Worm (Caenorhabditis elegans) whole organism, L2 larva: ENCODE measurements around the gene srh-211.

Experiments used
- F13H6.1 ChIP-seq: sonication (generic microtip); optimal IDR thresholded peaks from 2 replicates; lab custom pipeline; 2016; ENCODE audit warnings: missing genetic modification characterization, missing compliant biosample characterization
- R02D3.7 ChIP-seq: fragments of 150-350 bp; optimal IDR thresholded peaks from 2 replicates; lab custom pipeline; 2014; ENCODE audit warnings: missing biosample characterization, missing genetic modification characterization
- aly-2 ChIP-seq: fragments of 150-350 bp; optimal IDR thresholded peaks from 2 replicates; lab custom pipeline; 2014; ENCODE audit warnings: missing biosample characterization, missing genetic modification characterization
- ama-1 ChIP-seq: fragments of 150-350 bp; optimal IDR thresholded peaks from 2 replicates; lab custom pipeline; 2018; ENCODE audit warnings: inconsistent platforms
- ceh-82 ChIP-seq: fragments of 150-350 bp; optimal IDR thresholded peaks from 2 replicates; lab custom pipeline; 2014; ENCODE audit warnings: missing biosample characterization, missing genetic modification characterization
- elt-3 ChIP-seq: sonication (generic microtip); optimal IDR thresholded peaks from 2 replicates; lab custom pipeline; 2017; ENCODE audit warnings: missing biosample characterization, missing genetic modification characterization
- lin-13 ChIP-seq: fragments of 150-350 bp; optimal IDR thresholded peaks from 2 replicates; lab custom pipeline; 2014; ENCODE audit warnings: missing biosample characterization, missing genetic modification reagents, missing genetic modification characterization
- lsy-2 ChIP-seq, 2 experiments: fragments of 150-350 bp in 1 of 2; sonication (generic microtip) in 1 of 2; optimal IDR thresholded peaks; 2 replicates each; lab custom pipeline; 2014 to 2017; ENCODE audit warnings: missing biosample characterization in 2 of 2, missing genetic modification characterization in 2 of 2
- nhr-11 ChIP-seq: fragments of 150-350 bp; optimal IDR thresholded peaks from 2 replicates; lab custom pipeline; 2014; ENCODE audit warnings: missing biosample characterization, missing genetic modification characterization
- nhr-21 ChIP-seq: fragments of 150-350 bp; optimal IDR thresholded peaks from 2 replicates; lab custom pipeline; 2014; ENCODE audit warnings: missing biosample characterization, missing genetic modification characterization
- snpc-4 ChIP-seq: fragments of 150-350 bp; optimal IDR thresholded peaks from 2 replicates; lab custom pipeline; 2014; ENCODE audit warnings: missing biosample characterization, missing genetic modification characterization
- ztf-11 ChIP-seq: sonication (generic microtip); optimal IDR thresholded peaks from 2 replicates; lab custom pipeline; 2017; ENCODE audit warnings: missing biosample characterization, missing genetic modification characterization

DNA sequence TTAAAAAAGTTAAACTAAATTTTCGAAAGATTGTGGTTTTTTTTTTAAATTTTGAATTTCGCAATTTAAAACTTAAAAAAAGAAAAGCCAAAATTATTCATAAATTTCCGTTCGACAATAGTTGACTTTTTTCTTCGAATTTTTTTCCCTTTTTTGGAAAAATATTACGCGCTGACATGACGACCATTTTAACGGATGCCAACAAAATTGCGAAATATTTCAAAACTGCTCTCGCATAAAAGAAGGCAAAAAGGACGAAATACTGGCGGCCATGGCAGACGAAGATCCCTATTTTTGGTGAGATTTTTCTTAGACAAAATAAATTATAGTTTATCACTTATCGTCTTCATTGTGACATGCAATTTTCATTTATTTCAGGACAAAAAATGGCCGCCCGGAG lies 42.6 kb downstream of the srh-211 start:
- no peak for TF ChIP-seq R02D3.7 (tag; lab: Kevin White, UChicago)
- TF ChIP-seq lin-13 (GFP tag; lab: Kevin White, UChicago): no peak
- no peak for TF ChIP-seq ama-1 (lab: Kevin White, UChicago)
- TF ChIP-seq snpc-4 (tag; lab: Kevin White, UChicago): no peak
- no peak for TF ChIP-seq ztf-11 (tag; lab: Kevin White, UChicago)
- no peak for TF ChIP-seq nhr-11 (tag; lab: Kevin White, UChicago)
- TF ChIP-seq ceh-82 (tag; lab: Kevin White, UChicago): no peak
- TF ChIP-seq lsy-2 (tag; optimal IDR thresholded peaks at IDR 0.05; lab: Kevin White, UChicago): no peak
- no peak for TF ChIP-seq nhr-21 (tag; lab: Kevin White, UChicago)
- TF ChIP-seq elt-3 (tag; lab: Kevin White, UChicago): no peak
- no peak for TF ChIP-seq aly-2
- no peak for TF ChIP-seq F13H6.1 (tag; lab: Kevin White, UChicago)
